Worm (Caenorhabditis elegans) whole organism, young adult: ENCODE measurements around the gene irld-65.

Experiments
- B0261.1 ChIP-seq: sonication (generic microtip); optimal IDR thresholded peaks from 2 replicates; lab custom pipeline; 2016; ENCODE audit warnings: mild to moderate bottlenecking, missing genetic modification characterization, moderate library complexity, missing compliant biosample characterization
- fkh-3 ChIP-seq: sonication (generic microtip); optimal IDR thresholded peaks from 2 replicates; lab custom pipeline; 2016; ENCODE audit warnings: mild to moderate bottlenecking, missing genetic modification characterization, missing compliant biosample characterization
- hlh-26 ChIP-seq: fragments of 200-800 bp; sonication (Bioruptor generic); conservative IDR thresholded peaks from 2 replicates; pipeline ENCODE4 v1.3.6; 2022; ENCODE audit warnings: missing genetic modification reagents, missing genetic modification characterization, missing compliant biosample characterization
- let-526 ChIP-seq: fragments of 200-800 bp; sonication (Bioruptor generic); IDR thresholded peaks from 2 replicates; pipeline ENCODE4 v1.3.6; 2022; ENCODE audit warnings: missing genetic modification reagents, missing genetic modification characterization, missing compliant biosample characterization

DNA sequence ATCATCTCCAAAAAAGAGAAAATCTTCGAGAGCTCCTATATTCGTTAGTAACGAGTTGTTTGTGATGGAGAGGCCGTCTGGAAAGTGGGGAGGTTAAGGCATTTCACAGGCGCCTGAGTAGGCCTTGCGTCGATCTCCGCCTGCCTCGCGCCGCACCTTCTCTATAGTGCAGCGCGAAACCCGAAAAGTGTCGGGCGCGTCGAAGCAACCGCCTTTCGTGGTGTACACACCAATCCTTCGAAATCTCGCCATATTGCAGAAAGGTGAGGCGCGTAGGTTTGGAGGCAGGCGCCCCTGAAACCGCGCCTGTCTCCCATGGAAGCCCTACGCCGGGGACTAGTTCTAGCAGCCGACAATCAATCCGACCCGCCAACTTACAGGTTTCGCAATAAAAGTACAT, 7.9 kb downstream of the irld-65 start:
- TF ChIP-seq let-526 (GFP tag; lab: Robert Waterston, UW), result no peak
- TF ChIP-seq B0261.1 (tag; lab: Kevin White, UChicago), result no peak
- no peak for TF ChIP-seq fkh-3
- no peak for TF ChIP-seq hlh-26 (GFP tag; lab: Robert Waterston, UW)
